Worm (Caenorhabditis elegans) whole organism, late embryonic: ENCODE results near the gene T27A1.2.

ENCODE experiments used
- C08G9.2 ChIP-seq: sonication (generic microtip); optimal IDR thresholded peaks from 2 replicates; lab custom pipeline; 2016; ENCODE audit warnings: mild to moderate bottlenecking, missing genetic modification characterization, moderate library complexity, missing compliant biosample characterization
- K02D7.2 ChIP-seq: sonication (generic microtip); optimal IDR thresholded peaks from 2 replicates; lab custom pipeline; 2017; ENCODE audit warnings: mild to moderate bottlenecking, missing genetic modification characterization, missing compliant biosample characterization
- ama-1 ChIP-seq: fragments of 150-350 bp; optimal IDR thresholded peaks from 2 replicates; lab custom pipeline; 2014
- ceh-19 ChIP-seq: fragments of 200-800 bp; sonication (Bioruptor generic); optimal IDR thresholded peaks from 2 replicates; lab custom pipeline; 2018; ENCODE audit warnings: mild to moderate bottlenecking, missing genetic modification characterization, missing compliant biosample characterization
- ceh-2 ChIP-seq: sonication (generic microtip); optimal IDR thresholded peaks from 2 replicates; lab custom pipeline; 2016; ENCODE audit warnings: missing genotype, missing genetic modification characterization, missing compliant biosample characterization
- ceh-22 ChIP-seq: sonication (generic microtip); optimal IDR thresholded peaks from 2 replicates; lab custom pipeline; 2017; ENCODE audit warnings: missing biosample characterization, missing genetic modification characterization
- ceh-31 ChIP-seq: sonication (generic microtip); optimal IDR thresholded peaks from 2 replicates; lab custom pipeline; 2016; ENCODE audit warnings: missing genetic modification characterization, missing compliant biosample characterization
- ceh-34 ChIP-seq: sonication (generic microtip); optimal IDR thresholded peaks from 2 replicates; lab custom pipeline; 2016; ENCODE audit warnings: mild to moderate bottlenecking, missing genetic modification characterization, missing compliant biosample characterization
- ceh-45 ChIP-seq: fragments of 200-800 bp; sonication (Bioruptor generic); IDR thresholded peaks from 2 replicates; pipeline ENCODE4 v1.3.6; 2022; ENCODE audit warnings: missing genetic modification reagents, missing genetic modification characterization, missing compliant biosample characterization
- ceh-48 ChIP-seq: sonication (generic microtip); optimal IDR thresholded peaks from 2 replicates; lab custom pipeline; 2016; ENCODE audit warnings: missing genetic modification characterization, inconsistent platforms, missing compliant biosample characterization
- ceh-6 ChIP-seq: fragments of 200-800 bp; sonication (Bioruptor generic); optimal IDR thresholded peaks from 2 replicates; lab custom pipeline; 2018; ENCODE audit warnings: mild to moderate bottlenecking, missing genetic modification characterization, missing compliant biosample characterization
- ceh-9 ChIP-seq: sonication (generic microtip); optimal IDR thresholded peaks from 2 replicates; lab custom pipeline; 2016; ENCODE audit warnings: mild to moderate bottlenecking, missing genetic modification characterization, inconsistent platforms, missing compliant biosample characterization
- elt-2 ChIP-seq: sonication (generic microtip); optimal IDR thresholded peaks from 2 replicates; lab custom pipeline; 2016; ENCODE audit warnings: missing genetic modification reagents, missing genetic modification characterization, missing compliant biosample characterization
- elt-4 ChIP-seq: sonication (generic microtip); optimal IDR thresholded peaks from 2 replicates; lab custom pipeline; 2016; ENCODE audit warnings: missing genetic modification characterization, missing compliant biosample characterization
- ets-4 ChIP-seq: sonication (generic microtip); optimal IDR thresholded peaks from 2 replicates; lab custom pipeline; 2016; ENCODE audit warnings: missing genetic modification characterization, missing compliant biosample characterization
- fax-1 ChIP-seq: sonication (generic microtip); optimal IDR thresholded peaks from 2 replicates; lab custom pipeline; 2016; ENCODE audit warnings: missing genotype, missing genetic modification characterization, missing compliant biosample characterization
- fkh-6 ChIP-seq: sonication (generic microtip); optimal IDR thresholded peaks from 2 replicates; lab custom pipeline; 2016; ENCODE audit warnings: missing genetic modification characterization, missing compliant biosample characterization
- gmeb-2 ChIP-seq: sonication (generic microtip); optimal IDR thresholded peaks from 2 replicates; lab custom pipeline; 2016; ENCODE audit warnings: missing genetic modification characterization, inconsistent platforms, missing compliant biosample characterization
- hlh-15 ChIP-seq: sonication (generic microtip); optimal IDR thresholded peaks from 2 replicates; lab custom pipeline; 2016; ENCODE audit warnings: missing genetic modification characterization, missing compliant biosample characterization
- lin-11 ChIP-seq: fragments of 200-800 bp; sonication (Bioruptor generic); optimal IDR thresholded peaks from 2 replicates; lab custom pipeline; 2018; ENCODE audit warnings: mild to moderate bottlenecking, missing genetic modification characterization, missing compliant biosample characterization
- madf-2 ChIP-seq: sonication (generic microtip); optimal IDR thresholded peaks from 2 replicates; lab custom pipeline; 2017; ENCODE audit warnings: missing genetic modification characterization, missing compliant biosample characterization
- mec-3 ChIP-seq: sonication (generic microtip); optimal IDR thresholded peaks from 2 replicates; lab custom pipeline; 2016; ENCODE audit warnings: borderline replicate concordance, missing genetic modification characterization, missing compliant biosample characterization
- nfya-1 ChIP-seq: sonication (generic microtip); optimal IDR thresholded peaks from 2 replicates; lab custom pipeline; 2017; ENCODE audit warnings: missing genetic modification characterization, mild to moderate bottlenecking, missing compliant biosample characterization, antibody characterized with exemption, moderate library complexity
- npax-4 ChIP-seq: sonication (generic microtip); optimal IDR thresholded peaks from 2 replicates; lab custom pipeline; 2016; ENCODE audit warnings: missing genetic modification characterization, missing compliant biosample characterization
- odd-2 ChIP-seq: sonication (generic microtip); optimal IDR thresholded peaks from 2 replicates; lab custom pipeline; 2017; ENCODE audit warnings: antibody characterized with exemption, mild to moderate bottlenecking, missing genetic modification characterization, missing compliant biosample characterization
- pha-4 ChIP-seq: fragments of 150-350 bp; optimal IDR thresholded peaks from 2 replicates; lab custom pipeline; 2018; ENCODE audit warnings: missing biosample characterization, missing genetic modification reagents, missing genetic modification characterization
- tbx-2 ChIP-seq: sonication (generic microtip); optimal IDR thresholded peaks from 2 replicates; lab custom pipeline; 2016; ENCODE audit warnings: missing genetic modification characterization, missing compliant biosample characterization
- unc-3 ChIP-seq, 2 experiments: fragments of 200-800 bp in 1 of 2; sonication (Bioruptor generic) in 1 of 2; sonication (generic microtip) in 1 of 2; conservative IDR thresholded peaks in 1 of 2; optimal IDR thresholded peaks in 1 of 2; 2 replicates each; pipeline versions ENCODE4 v1.3.6 to Lab custom; 2016 to 2022; ENCODE audit warnings: missing compliant biosample characterization in 2 of 2, missing genetic modification characterization in 2 of 2, missing genetic modification reagents in 1 of 2
- unc-42 ChIP-seq: sonication (generic microtip); optimal IDR thresholded peaks from 2 replicates; lab custom pipeline; 2016; ENCODE audit warnings: missing genotype, missing genetic modification characterization, missing compliant biosample characterization
- unc-86 ChIP-seq: sonication (generic microtip); optimal IDR thresholded peaks from 2 replicates; lab custom pipeline; 2016; ENCODE audit warnings: missing genetic modification characterization, missing compliant biosample characterization
- ztf-16 ChIP-seq: sonication (generic microtip); optimal IDR thresholded peaks from 2 replicates; lab custom pipeline; 2017; ENCODE audit warnings: missing genetic modification characterization, missing compliant biosample characterization

T27A1.2 gene

DNA sequence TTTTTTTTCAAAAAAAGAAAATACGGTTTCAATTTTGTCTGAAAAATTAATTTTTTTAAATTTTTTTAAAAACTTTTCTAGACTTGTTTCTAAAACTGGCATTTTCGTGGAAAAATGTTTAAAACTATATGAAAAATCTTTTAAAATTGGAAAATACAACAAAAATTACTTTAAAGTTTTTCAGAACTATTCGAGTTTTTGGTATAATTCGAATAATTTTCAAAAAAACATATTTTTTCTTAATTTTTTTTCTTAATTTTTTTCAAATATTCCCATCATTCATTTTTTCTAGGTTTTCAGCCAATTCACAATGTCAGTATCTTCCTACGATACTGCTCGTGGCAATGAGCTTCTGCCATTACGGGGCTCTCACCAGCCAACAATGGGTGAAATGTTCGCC lies 14.4 kb downstream of the T27A1.2 start, which contains the start of gene slc-36.2:
Gene slc-36.2 (plus strand): TSS at position 301 of the 400 bp plus-strand sequence.
- TF ChIP-seq unc-3 (GFP tag; conservative IDR thresholded peaks at IDR 0.05; lab: Robert Waterston, UW) (no peak), unc-3 (tag; optimal IDR thresholded peaks at IDR 0.05; lab: Kevin White, UChicago) (no peak), tbx-2 (tag; lab: Kevin White, UChicago) (no peak), unc-42 (no peak), elt-2 (tag; lab: Kevin White, UChicago) (no peak), ceh-6 (GFP tag; lab: Kevin White, UChicago) (no peak), ceh-2 (tag; lab: Kevin White, UChicago) (no peak), ceh-45 (GFP tag; lab: Robert Waterston, UW) (no peak), ama-1 (no peak), ceh-48 (tag; lab: Kevin White, UChicago) (no peak)

DNA sequence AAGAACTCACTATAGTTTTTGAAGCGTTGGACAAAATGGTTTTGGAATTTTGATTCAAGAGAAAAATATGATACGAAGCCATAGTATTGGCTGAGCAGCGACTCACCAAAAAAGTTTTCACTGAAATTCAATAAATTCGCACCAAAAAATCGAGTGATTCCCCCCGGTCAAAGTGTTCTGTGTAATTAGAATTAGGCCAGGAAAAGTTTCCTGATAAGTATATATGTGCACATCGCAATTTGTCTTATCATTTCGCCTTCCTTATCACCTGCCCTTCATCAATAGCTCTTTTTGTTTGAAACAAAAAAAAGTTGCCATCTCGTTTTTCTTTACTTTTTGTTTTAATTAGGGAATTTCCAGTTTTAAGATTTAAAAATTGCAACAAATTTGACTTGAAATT lies 15.0 kb downstream of the T27A1.2 start:
- peak; percentile 90 for TF ChIP-seq elt-2 (tag; lab: Kevin White, UChicago)
- no peak for TF ChIP-seq ceh-22 (tag; lab: Kevin White, UChicago)

DNA sequence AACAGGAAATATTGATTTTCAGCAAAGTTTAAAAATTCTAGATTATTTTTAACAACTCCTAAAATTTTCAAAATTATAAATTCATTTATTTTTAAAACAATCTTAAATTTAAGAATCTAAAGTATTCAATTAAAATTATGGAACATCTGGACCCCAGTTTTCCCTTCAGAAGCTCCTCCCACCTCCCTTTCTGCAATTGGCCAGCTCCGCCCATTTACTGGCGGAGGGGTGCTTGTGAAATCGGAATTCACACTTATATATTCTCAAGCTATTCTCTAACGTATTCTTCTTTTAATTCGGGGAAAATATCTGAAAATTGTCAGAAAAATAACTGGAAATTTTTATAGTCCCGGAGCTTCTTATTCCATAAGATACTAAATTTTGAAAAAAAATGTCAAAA lies 20.9 kb downstream of the T27A1.2 start, which contains the start of gene mab-9:
Gene mab-9 (plus strand): TSS at position 260 of the 400 bp plus-strand sequence.
- TF ChIP-seq madf-2 (tag; lab: Kevin White, UChicago) (no peak), nfya-1 (tag; lab: Kevin White, UChicago) (peak; percentile 76)
- TF ChIP-seq, all 69 proteins: peak for 1

DNA sequence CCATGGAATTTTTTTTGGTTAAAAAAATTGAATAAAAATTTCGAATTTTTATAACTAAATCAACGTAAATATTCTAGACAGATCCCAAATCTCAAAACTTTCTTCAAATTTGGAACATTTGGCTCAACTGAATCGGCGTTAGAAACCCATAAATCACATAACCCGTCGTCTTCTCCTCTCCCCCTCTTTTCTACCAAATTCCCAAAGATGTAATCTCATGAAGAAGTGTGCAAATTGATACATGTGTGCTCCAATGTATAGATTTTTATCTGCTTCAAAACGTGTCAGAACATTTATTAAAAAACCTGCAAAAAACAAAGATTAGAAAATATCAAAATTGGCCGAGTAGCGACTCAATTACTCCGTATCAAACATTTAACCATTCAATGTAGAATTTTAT lies 24.0 kb downstream of the T27A1.2 start:
- TF ChIP-seq ceh-22 (tag; lab: Kevin White, UChicago), result no peak
- no peak for TF ChIP-seq ceh-31
- no peak for TF ChIP-seq elt-4 (tag; lab: Kevin White, UChicago)
- TF ChIP-seq hlh-15 (tag; lab: Kevin White, UChicago), result no peak
- TF ChIP-seq npax-4 (tag; lab: Kevin White, UChicago), result no peak
- no peak for TF ChIP-seq ceh-34
- TF ChIP-seq pha-4 (tag; lab: Kevin White, UChicago), result no peak

DNA sequence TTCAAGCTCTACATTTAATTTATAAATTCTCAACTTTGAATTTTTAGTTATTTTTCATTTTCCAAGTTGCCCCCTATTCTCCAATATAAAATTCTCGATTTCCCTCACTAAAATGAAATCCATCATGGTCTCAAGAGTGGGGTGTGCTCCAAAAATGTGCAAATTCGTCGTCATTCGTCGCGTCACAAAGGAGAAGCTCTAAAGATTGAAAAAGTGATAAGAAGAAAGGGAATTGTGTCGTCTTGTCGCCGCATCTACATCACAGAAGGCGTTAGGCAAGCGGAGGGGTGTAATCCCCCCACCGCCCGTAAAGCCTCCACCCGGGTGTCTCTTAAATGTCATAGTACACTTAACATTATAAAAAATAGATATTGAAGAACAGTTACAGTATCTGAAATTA lies 24.7 kb downstream of the T27A1.2 start:
- TF ChIP-seq gmeb-2 (tag; lab: Kevin White, UChicago) (no peak), unc-86 (no peak), odd-2 (tag; lab: Kevin White, UChicago) (no peak), ceh-34 (no peak), mec-3 (tag; lab: Kevin White, UChicago) (no peak), unc-3 (GFP tag; conservative IDR thresholded peaks at IDR 0.05; lab: Robert Waterston, UW) (no peak), unc-3 (tag; optimal IDR thresholded peaks at IDR 0.05; lab: Kevin White, UChicago) (no peak), ceh-6 (GFP tag; lab: Kevin White, UChicago) (no peak), hlh-15 (tag; lab: Kevin White, UChicago) (no peak), C08G9.2 (tag; lab: Kevin White, UChicago) (no peak), ztf-16 (no peak), ceh-9 (tag; lab: Kevin White, UChicago) (no peak), K02D7.2 (tag; lab: Kevin White, UChicago) (no peak), ceh-19 (GFP tag; lab: Kevin White, UChicago) (no peak), fkh-6 (no peak), npax-4 (tag; lab: Kevin White, UChicago) (no peak)

DNA sequence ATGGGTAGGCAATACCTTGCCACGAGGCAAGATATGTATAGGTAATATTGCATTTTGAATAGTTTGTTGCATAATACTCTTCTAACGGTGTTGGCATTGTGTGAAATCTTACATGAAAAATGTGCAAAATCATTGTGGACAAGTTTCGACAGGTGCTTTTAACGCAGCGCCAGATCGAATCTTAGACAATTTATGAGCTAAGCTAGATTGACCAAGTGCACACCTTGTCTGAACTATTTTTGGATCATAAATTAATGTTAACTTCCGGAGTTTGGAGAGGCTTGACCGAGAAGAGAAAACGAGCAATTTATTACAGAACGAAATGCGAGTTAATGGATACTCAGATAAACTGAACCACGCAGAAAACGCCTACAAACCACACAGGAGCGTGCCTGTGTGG lies 27.4 kb downstream of the T27A1.2 start, which contains the start of gene srh-105:
Gene srh-105 (minus strand): TSS at position 101 of the 400 bp plus-strand sequence.
- TF ChIP-seq pha-4 (tag; lab: Kevin White, UChicago) (no peak), ceh-22 (tag; lab: Kevin White, UChicago) (no peak)

DNA sequence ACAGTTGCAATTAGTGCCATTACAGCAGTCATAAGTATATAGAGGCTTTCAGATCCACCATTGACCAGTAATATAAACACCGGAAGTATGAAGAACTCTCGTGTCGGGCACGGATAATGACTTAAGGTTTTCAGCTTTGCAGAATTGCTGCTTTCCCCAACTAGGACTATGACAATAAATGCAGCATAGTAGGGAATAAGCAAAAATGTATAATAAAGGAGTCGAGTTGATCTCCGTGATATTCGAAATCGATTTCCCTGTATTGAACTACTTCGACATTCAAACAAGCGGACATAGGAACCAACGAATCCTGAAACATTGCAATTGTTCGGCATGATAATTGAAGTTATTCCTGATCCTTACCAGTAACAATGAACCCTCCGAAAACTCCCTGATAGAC lies 28.1 kb downstream of the T27A1.2 start:
- no peak for TF ChIP-seq fax-1 (tag; lab: Kevin White, UChicago)
- no peak for TF ChIP-seq ets-4 (tag; lab: Kevin White, UChicago)
- no peak for TF ChIP-seq elt-4 (tag; lab: Kevin White, UChicago)
- no peak for TF ChIP-seq npax-4 (tag; lab: Kevin White, UChicago)
- no peak for TF ChIP-seq lin-11 (tag; lab: Kevin White, UChicago)
- TF ChIP-seq ceh-2 (tag; lab: Kevin White, UChicago), result no peak
- no peak for TF ChIP-seq madf-2 (tag; lab: Kevin White, UChicago)
- TF ChIP-seq odd-2 (tag; lab: Kevin White, UChicago), result no peak
- TF ChIP-seq, all 69 proteins: peak for 0
